Fruit fly (Drosophila melanogaster) whole organism: ENCODE measurements around the gene CG6012.

ENCODE experiments used
- CG8478 ChIP-seq: fragments of >200 bp; optimal IDR thresholded peaks from 2 replicates; lab custom pipeline; 2018; ENCODE audit warnings: inconsistent platforms
- Dll ChIP-seq: fragments of >200 bp; optimal IDR thresholded peaks from 2 replicates; lab custom pipeline; 2017
- EcR ChIP-seq, 2 experiments: fragments of >200 bp; optimal IDR thresholded peaks; 2 replicates each; lab custom pipeline; 2017; ENCODE audit warnings: missing biosample characterization in 2 of 2, missing genetic modification characterization in 2 of 2, missing genetic modification reagents in 2 of 2
- pan ChIP-seq: fragments of >200 bp; optimal IDR thresholded peaks from 2 replicates; lab custom pipeline; 2017
- psq ChIP-seq: fragments of >200 bp; optimal IDR thresholded peaks from 2 replicates; lab custom pipeline; 2017
- usp ChIP-seq: fragments of >200 bp; optimal IDR thresholded peaks from 2 replicates; lab custom pipeline; 2017; ENCODE audit warnings: missing biosample characterization, missing genetic modification characterization, mixed read lengths

- TF ChIP-seq usp (GFP tag; lab: Kevin White, UChicago) (no peak), Dll (lab: Kevin White, UChicago) (no peak), CG8478 (lab: Kevin White, UChicago) (no peak), pan (no peak), psq (lab: Kevin White, UChicago) (no peak), EcR (GFP tag; optimal IDR thresholded peaks at IDR 0.05; lab: Kevin White, UChicago) (no peak)
Observed at dm6 chr2L:16818335-16818973, 42.8 kb downstream of the CG6012 start.
